Fruit fly (Drosophila melanogaster): Measurements from ENCODE around the gene Osi10a.

DNA sequence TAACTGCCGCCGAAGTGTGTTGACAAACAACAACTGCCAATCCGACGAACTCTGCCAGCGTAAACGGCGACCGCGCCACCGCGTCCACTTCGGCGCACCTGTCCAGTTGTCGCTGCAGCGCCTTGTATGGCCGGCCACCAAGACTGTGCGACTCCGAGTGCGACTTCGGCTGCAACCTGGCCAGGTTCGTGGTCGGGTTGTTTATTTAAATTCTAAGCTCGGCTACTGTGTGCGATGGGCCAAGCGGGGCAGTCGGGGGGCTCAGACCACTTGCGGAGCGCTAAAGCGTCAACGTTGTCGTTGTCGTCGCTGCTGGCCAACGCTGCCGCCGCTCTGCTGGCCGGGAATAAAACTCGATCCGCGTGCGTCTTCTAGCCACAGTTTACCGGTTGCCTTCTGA lies 3.9 kb upstream of the Osi10a start, which contains the start of gene Osi9:
- no peak for TF ChIP-seq CG14655 (GFP tag; optimal IDR thresholded peaks at IDR 0.05)
- no peak for TF ChIP-seq CG8159 (tag; optimal IDR thresholded peaks at IDR 0.05)
- TF ChIP-seq CG10348 (GFP tag; IDR thresholded peaks at IDR 0.05), result no peak
- TF ChIP-seq EcR (GFP tag; optimal IDR thresholded peaks at IDR 0.05), result no peak
- no peak for TF ChIP-seq CG15710 (tag; optimal IDR thresholded peaks at IDR 0.05)
- TF ChIP-seq CG13204 (GFP tag; optimal IDR thresholded peaks at IDR 0.05), result peak; percentile 86
- TF ChIP-seq D1 (tag; optimal IDR thresholded peaks at IDR 0.05), result no peak

All from whole organism, pupa.